Worm (Caenorhabditis elegans) whole organism, early embryonic: ENCODE results near the gene scrm-3.
"Not testable (repeated sequence)": the region's sequence is repeated elsewhere in the genome, so short reads cannot be mapped to it uniquely, and the experiment has no call there.

Experiments
- B0310.2 ChIP-seq: sonication (generic microtip); optimal IDR thresholded peaks from 2 replicates; lab custom pipeline; 2016; ENCODE audit warnings: mild to moderate bottlenecking, missing genetic modification characterization, missing compliant biosample characterization
- F13C5.2 ChIP-seq: sonication (generic microtip); optimal IDR thresholded peaks from 2 replicates; lab custom pipeline; 2017; ENCODE audit warnings: mild to moderate bottlenecking, missing genetic modification characterization, inconsistent platforms, missing compliant biosample characterization
- ama-1 ChIP-seq: fragments of 150-350 bp; optimal IDR thresholded peaks from 2 replicates; lab custom pipeline; 2014
- ceh-13 ChIP-seq: fragments of 200-800 bp; sonication (Bioruptor generic); optimal IDR thresholded peaks from 2 replicates; lab custom pipeline; 2018; ENCODE audit warnings: mild to moderate bottlenecking, missing genetic modification characterization, missing compliant biosample characterization
- ets-7 ChIP-seq: sonication (generic microtip); optimal IDR thresholded peaks from 2 replicates; lab custom pipeline; 2016; ENCODE audit warnings: missing genotype, missing genetic modification characterization, missing compliant biosample characterization
- flt-1 ChIP-seq: fragments of 200-800 bp; sonication (Bioruptor generic); IDR thresholded peaks from 2 replicates; pipeline ENCODE4 v1.3.6; 2022; ENCODE audit warnings: missing genetic modification characterization, missing compliant biosample characterization
- hmbx-1 ChIP-seq: sonication (generic microtip); optimal IDR thresholded peaks from 2 replicates; lab custom pipeline; 2016; ENCODE audit warnings: mild to moderate bottlenecking, missing genetic modification characterization, missing compliant biosample characterization
- hmg-4 ChIP-seq: fragments of 200-800 bp; sonication (Bioruptor generic); optimal IDR thresholded peaks from 2 replicates; lab custom pipeline; 2018; ENCODE audit warnings: mild to moderate bottlenecking, missing genetic modification characterization, missing compliant biosample characterization
- hnd-1 ChIP-seq: sonication (generic microtip); optimal IDR thresholded peaks from 2 replicates; lab custom pipeline; 2016; ENCODE audit warnings: missing genetic modification characterization, missing compliant biosample characterization
- pes-1 ChIP-seq: fragments of 200-800 bp; sonication (Bioruptor generic); IDR thresholded peaks from 2 replicates; pipeline ENCODE4 v1.3.6; 2022; ENCODE audit warnings: missing genetic modification reagents, missing genetic modification characterization, missing compliant biosample characterization
- scrt-1 ChIP-seq: fragments of 200-800 bp; sonication (Bioruptor generic); IDR thresholded peaks from 2 replicates; pipeline ENCODE4 v1.3.6; 2022; ENCODE audit warnings: missing genetic modification characterization, missing compliant biosample characterization
- sea-1 ChIP-seq: fragments of 200-800 bp; sonication (Bioruptor generic); conservative IDR thresholded peaks from 2 replicates; pipeline ENCODE4 v1.3.6; 2022; ENCODE audit warnings: missing genetic modification characterization, missing compliant biosample characterization
- tbx-11 ChIP-seq: fragments of 200-800 bp; sonication (Bioruptor generic); IDR thresholded peaks from 2 replicates; pipeline ENCODE4 v1.3.6; 2022; ENCODE audit warnings: missing genetic modification characterization, missing compliant biosample characterization
- tbx-37 ChIP-seq: fragments of 200-800 bp; sonication (Bioruptor generic); conservative IDR thresholded peaks from 2 replicates; pipeline ENCODE4 v1.3.6; 2022; ENCODE audit warnings: missing genetic modification reagents, missing genetic modification characterization, missing compliant biosample characterization

ce11 chrV:3367773-3368172 lies 10.8 kb upstream of the scrm-3 start, which contains the start of gene C04E12.2:
- not testable (repeated sequence) for TF ChIP-seq hnd-1 (tag; lab: Kevin White, UChicago); sea-1 (GFP tag; lab: Robert Waterston, UW); flt-1 (GFP tag; lab: Robert Waterston, UW); ama-1 (lab: Kevin White, UChicago); pes-1 (GFP tag; lab: Robert Waterston, UW); tbx-11 (GFP tag; lab: Robert Waterston, UW); tbx-37 (GFP tag; lab: Robert Waterston, UW); ceh-13 (GFP tag; lab: Kevin White, UChicago); B0310.2 (tag; lab: Kevin White, UChicago); F13C5.2 (tag; lab: Kevin White, UChicago); scrt-1 (GFP tag; lab: Robert Waterston, UW); hmg-4 (GFP tag; lab: Kevin White, UChicago); hmbx-1 (tag; lab: Kevin White, UChicago); ets-7 (tag; lab: Kevin White, UChicago)
